Fruit fly (Drosophila melanogaster): ENCODE results near the gene CG43062.

Gene CG43062

dm6 chr3R:11760669-11761387 lies 10.7 kb downstream of the CG43062 start:
- TF ChIP-seq CG17801 (GFP tag; optimal IDR thresholded peaks at IDR 0.05; ENCODE audit: partially characterized antibody): peak; percentile 100

DNA sequence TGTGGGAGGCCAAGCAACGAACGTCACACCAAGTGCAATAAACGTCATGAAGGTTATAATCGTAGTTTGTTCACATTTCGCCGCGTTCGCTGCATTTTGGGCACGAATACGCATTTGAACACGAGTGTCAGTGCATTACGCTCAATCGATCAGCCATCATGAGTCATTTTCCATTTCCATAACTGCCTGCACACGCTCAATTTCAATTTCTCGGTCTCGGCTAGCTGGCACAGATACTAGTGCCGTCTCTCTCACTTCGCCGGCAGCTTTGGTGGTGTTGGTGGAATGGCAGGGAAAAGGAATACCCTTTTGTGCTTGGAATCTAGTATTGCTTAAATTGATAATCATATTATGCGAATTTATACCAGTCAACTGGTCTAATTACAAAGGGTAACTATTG lies 11.6 kb downstream of the CG43062 start:
- no peak for TF ChIP-seq CG17801 (GFP tag; optimal IDR thresholded peaks at IDR 0.05; ENCODE audit: partially characterized antibody)

dm6 chr3R:11762500-11762899 lies 12.4 kb downstream of the CG43062 start:
- TF ChIP-seq CG17801 (GFP tag; optimal IDR thresholded peaks at IDR 0.05; ENCODE audit: partially characterized antibody): no peak

DNA sequence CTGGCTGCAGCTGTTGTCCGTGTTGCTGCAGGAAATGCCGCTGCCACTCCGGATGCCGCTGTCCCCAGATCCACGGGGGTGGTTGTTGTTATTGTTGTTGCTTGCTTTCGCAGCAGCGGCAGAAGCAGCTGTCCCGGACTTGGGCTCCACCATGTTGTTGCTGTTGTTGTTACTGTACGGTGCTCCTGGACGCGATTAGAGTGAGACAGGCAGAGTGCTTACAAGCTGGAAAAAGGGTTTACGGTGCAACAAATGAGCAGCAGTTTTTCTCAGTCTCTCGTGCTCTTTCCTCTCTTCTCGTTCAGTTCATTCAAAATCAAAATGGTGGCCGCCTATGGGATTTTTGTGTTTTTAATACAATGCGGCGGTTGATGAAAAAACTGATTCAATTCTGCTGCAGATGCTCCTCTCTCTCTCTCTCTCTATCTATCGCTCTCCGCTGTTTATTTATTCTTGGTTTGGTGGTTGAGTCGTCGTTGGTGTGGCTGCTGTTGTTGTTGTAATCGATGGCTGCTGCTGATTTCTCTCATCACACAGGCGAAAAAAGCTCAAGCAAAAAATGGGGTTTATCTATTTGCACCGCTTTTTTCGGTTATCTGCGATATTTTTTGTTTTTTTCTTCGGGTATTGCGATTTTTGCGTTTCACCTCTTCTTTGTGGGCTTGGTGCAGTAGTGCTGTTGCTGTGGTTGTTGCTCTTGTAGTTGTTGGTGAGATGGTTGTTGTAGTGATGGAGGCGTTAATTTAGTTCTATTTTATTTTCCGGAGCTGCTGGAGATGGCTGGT lies 13.6 kb downstream of the CG43062 start:
- no peak for TF ChIP-seq CG17801 (GFP tag; optimal IDR thresholded peaks at IDR 0.05; ENCODE audit: partially characterized antibody)

DNA sequence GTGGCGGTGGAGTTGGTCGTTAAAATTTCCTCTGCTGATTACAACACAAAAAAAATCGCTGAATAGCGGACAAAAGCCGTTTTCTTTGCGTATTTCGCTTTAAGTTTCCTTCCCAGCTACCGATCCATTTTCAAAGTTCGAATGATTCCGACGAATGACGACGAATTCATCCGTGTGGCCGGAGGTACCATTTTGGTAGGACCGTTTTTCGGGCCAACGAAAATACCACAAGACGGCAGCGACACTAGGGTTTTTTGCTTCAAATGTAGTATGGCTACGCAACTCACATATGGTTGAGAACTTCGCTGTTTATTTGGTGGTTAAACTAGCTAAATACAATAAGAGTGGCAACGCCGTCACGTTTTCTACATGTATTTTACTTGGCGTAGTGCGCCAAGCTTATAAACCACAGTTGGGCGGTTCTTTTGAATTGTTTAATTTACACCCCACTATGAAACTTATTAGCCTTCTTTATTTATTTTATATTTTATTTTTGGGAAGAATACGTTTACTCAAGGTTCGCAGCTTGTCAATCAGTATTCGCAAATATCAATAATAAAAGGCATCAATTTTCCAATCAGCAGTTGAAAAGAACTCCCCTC lies 14.2 kb downstream of the CG43062 start, which contains the start of gene Lk6:
Lk6 (minus strand) TSS at position 179 of the 602 bp plus-strand sequence.
- TF ChIP-seq CG17801 (GFP tag; optimal IDR thresholded peaks at IDR 0.05; ENCODE audit: partially characterized antibody): peak; percentile 84

DNA sequence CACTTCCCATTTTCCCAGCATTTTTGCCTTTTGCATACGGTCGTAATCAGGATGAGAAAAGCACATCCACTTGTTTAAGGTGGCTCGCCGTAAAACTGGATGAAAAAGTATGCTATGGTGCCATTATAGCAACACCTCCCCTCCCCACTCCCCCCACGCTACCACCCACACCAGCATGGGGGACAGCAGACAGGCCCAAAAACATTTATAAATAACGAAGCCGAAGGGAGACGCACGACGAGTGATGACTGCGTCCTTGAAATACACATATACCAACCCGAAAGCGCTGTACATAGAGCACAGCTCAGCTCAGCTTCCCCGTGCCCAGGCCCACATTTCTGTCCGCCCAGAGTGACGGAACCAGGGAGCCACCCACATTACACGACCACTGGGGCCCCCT lies 20.6 kb downstream of the CG43062 start:
- TF ChIP-seq CG17801 (GFP tag; optimal IDR thresholded peaks at IDR 0.05; ENCODE audit: partially characterized antibody): no peak

- no peak for TF ChIP-seq CG17801 (GFP tag; optimal IDR thresholded peaks at IDR 0.05; ENCODE audit: partially characterized antibody)
Observed at dm6 chr3R:11771492-11771891, 21.4 kb downstream of the CG43062 start.

DNA sequence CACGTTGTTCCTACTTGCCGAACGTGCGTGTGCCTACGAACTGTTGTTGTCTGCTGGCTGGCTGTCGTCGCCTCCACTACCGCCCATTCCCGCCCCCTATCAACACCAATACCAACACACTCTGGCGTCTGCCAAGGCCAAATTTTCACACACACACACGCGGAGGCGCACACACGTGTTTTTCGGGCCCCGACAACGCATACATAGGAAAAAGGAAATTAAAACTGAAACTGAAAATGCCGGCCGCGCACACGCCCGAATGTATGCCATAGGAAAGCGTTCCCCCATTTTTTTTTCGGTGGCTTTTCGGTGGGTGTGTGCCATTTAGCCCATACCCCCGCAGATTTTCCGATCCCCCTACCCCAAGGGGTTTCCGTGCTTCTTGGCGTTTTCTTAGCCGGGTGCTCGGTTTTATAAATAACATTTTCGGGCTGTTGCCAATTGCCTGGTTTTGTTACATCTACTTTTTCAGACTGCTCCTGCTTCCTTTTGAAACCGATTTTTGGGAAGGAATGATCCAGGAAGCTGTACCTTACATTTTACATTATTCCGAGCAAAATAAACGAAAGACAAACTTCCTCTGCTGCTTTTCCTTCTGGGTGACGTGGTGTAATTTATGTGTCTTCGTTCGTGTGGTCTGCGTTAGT lies 22.2 kb downstream of the CG43062 start:
- no peak for TF ChIP-seq CG17801 (GFP tag; optimal IDR thresholded peaks at IDR 0.05; ENCODE audit: partially characterized antibody)

DNA sequence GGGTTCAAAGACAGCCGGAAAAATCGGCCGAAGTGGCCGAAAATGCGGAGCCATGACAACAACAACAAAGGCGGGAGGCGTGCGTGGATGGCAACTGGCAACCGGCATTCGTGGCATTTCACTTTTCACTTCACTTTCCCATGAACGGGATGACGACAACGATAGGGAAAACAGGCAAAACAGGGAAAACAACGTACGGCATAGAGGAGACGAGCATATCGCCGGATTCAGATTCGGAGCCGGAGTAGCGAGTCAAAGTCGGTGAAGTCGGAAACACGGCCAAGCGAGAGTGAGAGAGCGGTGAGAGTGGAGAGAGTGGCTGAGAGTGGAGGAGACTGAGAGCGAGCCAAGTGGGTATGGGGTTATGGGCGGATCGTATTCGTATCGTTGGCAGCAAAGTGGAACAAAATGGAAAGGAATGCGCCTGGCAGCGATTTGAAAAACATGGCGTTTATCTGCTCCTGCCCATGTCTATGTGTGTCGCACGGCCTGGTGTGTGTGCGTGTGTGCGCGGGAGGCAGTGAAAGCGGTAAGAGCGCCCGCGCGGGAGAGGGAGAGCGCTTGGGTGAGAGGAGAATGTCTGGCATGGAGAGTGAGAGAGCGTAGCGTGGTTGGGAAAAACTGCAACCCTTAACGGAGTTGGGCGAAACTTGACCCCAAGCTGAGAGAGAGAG lies 23.3 kb downstream of the CG43062 start:
- no peak for TF ChIP-seq CG17801 (GFP tag; optimal IDR thresholded peaks at IDR 0.05; ENCODE audit: partially characterized antibody)

dm6 chr3R:11773999-11774397 lies 23.9 kb downstream of the CG43062 start:
- TF ChIP-seq CG17801 (GFP tag; optimal IDR thresholded peaks at IDR 0.05; ENCODE audit: partially characterized antibody): no peak

DNA sequence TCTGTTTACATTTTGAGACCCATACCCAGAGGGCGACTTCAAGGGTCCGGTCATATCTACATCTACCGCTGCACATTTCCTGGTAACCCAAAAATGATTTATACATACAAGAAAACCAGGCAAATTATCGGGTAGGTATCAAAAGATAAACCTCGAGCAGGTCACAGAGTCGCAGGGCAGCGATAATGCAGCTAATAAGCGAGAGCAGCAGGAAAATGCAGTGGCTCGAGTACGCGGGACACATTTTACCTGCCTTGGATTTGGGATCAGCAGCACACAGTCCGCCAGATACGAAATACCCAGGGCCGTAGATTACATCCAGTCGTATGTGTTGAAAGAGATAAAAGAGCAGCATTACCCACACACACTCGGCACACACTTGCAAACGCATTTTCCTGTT lies 25.1 kb downstream of the CG43062 start:
- TF ChIP-seq CG17801 (GFP tag; optimal IDR thresholded peaks at IDR 0.05; ENCODE audit: partially characterized antibody): no peak

- no peak for TF ChIP-seq CG17801 (GFP tag; optimal IDR thresholded peaks at IDR 0.05; ENCODE audit: partially characterized antibody)
Observed at dm6 chr3R:11776068-11776767, 26.1 kb downstream of the CG43062 start.

dm6 chr3R:11777058-11777457 lies 26.9 kb downstream of the CG43062 start:
- no peak for TF ChIP-seq CG17801 (GFP tag; optimal IDR thresholded peaks at IDR 0.05; ENCODE audit: partially characterized antibody)
